Worm (Caenorhabditis elegans) whole organism, L1 larva: ENCODE results near the gene Y54F10AM.6.

Source experiments
- C04F5.9 ChIP-seq: sonication (generic microtip); optimal IDR thresholded peaks from 2 replicates; lab custom pipeline; 2016; ENCODE audit warnings: missing genetic modification characterization, missing compliant biosample characterization
- F16B12.6 ChIP-seq: fragments of 150-350 bp; optimal IDR thresholded peaks from 2 replicates; lab custom pipeline; 2014; ENCODE audit warnings: missing biosample characterization, missing genetic modification characterization
- alr-1 ChIP-seq: fragments of 200-800 bp; sonication (Bioruptor generic); optimal IDR thresholded peaks from 2 replicates; lab custom pipeline; 2018; ENCODE audit warnings: borderline replicate concordance, mild to moderate bottlenecking, missing genetic modification characterization, missing compliant biosample characterization
- ama-1 ChIP-seq: fragments of 150-350 bp; optimal IDR thresholded peaks from 2 replicates; lab custom pipeline; 2014
- blmp-1 ChIP-seq: fragments of 150-350 bp; optimal IDR thresholded peaks from 2 replicates; lab custom pipeline; 2014; ENCODE audit warnings: missing biosample characterization, missing genetic modification characterization
- ceh-8 ChIP-seq: fragments of 200-800 bp; sonication (Bioruptor generic); optimal IDR thresholded peaks from 2 replicates; lab custom pipeline; 2018; ENCODE audit warnings: mild to moderate bottlenecking, missing genetic modification characterization, moderate library complexity, missing compliant biosample characterization
- ceh-82 ChIP-seq, 3 experiments: fragments of 150-350 bp in 1 of 3; sonication (generic microtip) in 2 of 3; optimal IDR thresholded peaks; 2 replicates each; lab custom pipeline; 2014 to 2017; ENCODE audit warnings: missing biosample characterization in 3 of 3, missing genetic modification characterization in 3 of 3
- ceh-88 ChIP-seq: fragments of 200-800 bp; sonication (Bioruptor generic); IDR thresholded peaks from 2 replicates; pipeline ENCODE4 v1.3.6; 2022; ENCODE audit warnings: missing genetic modification characterization, missing compliant biosample characterization
- ces-1 ChIP-seq: fragments of 150-350 bp; optimal IDR thresholded peaks from 2 replicates; lab custom pipeline; 2014; ENCODE audit warnings: missing biosample characterization, missing genetic modification reagents, missing genetic modification characterization
- dpl-1 ChIP-seq, 3 experiments: fragments of 150-350 bp in 2 of 3; sonication (generic microtip) in 1 of 3; optimal IDR thresholded peaks; 2 replicates each; lab custom pipeline; 2014 to 2017; ENCODE audit warnings: missing biosample characterization in 3 of 3, missing genetic modification characterization in 3 of 3, missing genetic modification reagents in 3 of 3
- dsc-1 ChIP-seq: sonication (generic microtip); optimal IDR thresholded peaks from 2 replicates; lab custom pipeline; 2016; ENCODE audit warnings: mild to moderate bottlenecking, missing genetic modification characterization, missing compliant biosample characterization
- efl-1 ChIP-seq, 4 experiments: fragments of 150-350 bp; optimal IDR thresholded peaks in 3 of 4; peaks in 1 of 4; 1 replicate in 1 of 4; 2 replicates in 3 of 4; lab custom pipeline; 2014; ENCODE audit warnings: missing biosample characterization in 2 of 4, missing genetic modification characterization in 2 of 4, missing genetic modification reagents in 2 of 4
- efl-3 ChIP-seq: fragments of 200-800 bp; sonication (Bioruptor generic); optimal IDR thresholded peaks from 2 replicates; lab custom pipeline; 2018; ENCODE audit warnings: mild to moderate bottlenecking, missing genetic modification characterization, missing compliant biosample characterization
- egl-13 ChIP-seq: sonication (generic microtip); optimal IDR thresholded peaks from 2 replicates; lab custom pipeline; 2016; ENCODE audit warnings: missing genotype, missing genetic modification reagents, missing genetic modification characterization, missing compliant biosample characterization
- elt-2 ChIP-seq: sonication (generic microtip); optimal IDR thresholded peaks from 2 replicates; lab custom pipeline; 2016; ENCODE audit warnings: missing genetic modification characterization, mild to moderate bottlenecking, inconsistent platforms, missing compliant biosample characterization, missing genetic modification reagents
- ets-5 ChIP-seq: fragments of 200-800 bp; sonication (Bioruptor generic); IDR thresholded peaks from 2 replicates; pipeline ENCODE4 v1.3.6; 2022; ENCODE audit warnings: missing genetic modification characterization, missing compliant biosample characterization
- fkh-10 ChIP-seq: sonication (generic microtip); optimal IDR thresholded peaks from 2 replicates; lab custom pipeline; 2017; ENCODE audit warnings: missing biosample characterization, missing genetic modification reagents, missing genetic modification characterization
- fkh-4 ChIP-seq: sonication (generic microtip); optimal IDR thresholded peaks from 2 replicates; lab custom pipeline; 2016; ENCODE audit warnings: missing compliant biosample characterization, missing genetic modification characterization, borderline replicate concordance
- fkh-8 ChIP-seq: sonication (generic microtip); optimal IDR thresholded peaks from 2 replicates; lab custom pipeline; 2016; ENCODE audit warnings: mild to moderate bottlenecking, missing genetic modification characterization, missing compliant biosample characterization
- grh-1 ChIP-seq: fragments of 200-800 bp; sonication (Bioruptor generic); IDR thresholded peaks from 2 replicates; pipeline ENCODE4 v1.3.6; 2022; ENCODE audit warnings: missing genetic modification reagents, missing genetic modification characterization, missing compliant biosample characterization
- hlh-17 ChIP-seq: fragments of 200-800 bp; sonication (Bioruptor generic); optimal IDR thresholded peaks from 2 replicates; lab custom pipeline; 2018; ENCODE audit warnings: missing genetic modification characterization, mild to moderate bottlenecking, missing compliant biosample characterization, moderate library complexity, borderline replicate concordance
- hpl-2 ChIP-seq: fragments of 150-350 bp; optimal IDR thresholded peaks from 2 replicates; lab custom pipeline; 2014; ENCODE audit warnings: missing biosample characterization, missing genetic modification reagents, missing genetic modification characterization
- irx-1 ChIP-seq: sonication (generic microtip); optimal IDR thresholded peaks from 2 replicates; lab custom pipeline; 2016; ENCODE audit warnings: missing genetic modification characterization, missing compliant biosample characterization
- jun-1 ChIP-seq: fragments of 150-350 bp; optimal IDR thresholded peaks from 2 replicates; lab custom pipeline; 2014; ENCODE audit warnings: missing biosample characterization, missing genetic modification reagents, missing genetic modification characterization
- lin-15B ChIP-seq: fragments of 150-350 bp; sonication (generic microtip); optimal IDR thresholded peaks from 3 replicates; lab custom pipeline; 2014; ENCODE audit warnings: missing biosample characterization, missing genetic modification characterization
- lin-39 ChIP-seq: fragments of 150-350 bp; optimal IDR thresholded peaks from 2 replicates; lab custom pipeline; 2014; ENCODE audit warnings: missing biosample characterization, missing genetic modification reagents, missing genetic modification characterization
- lsy-2 ChIP-seq, 2 experiments: fragments of 150-350 bp; optimal IDR thresholded peaks; 2 replicates each; lab custom pipeline; 2014; ENCODE audit warnings: missing biosample characterization in 2 of 2, missing genetic modification characterization in 2 of 2
- mab-9 ChIP-seq: fragments of 200-800 bp; sonication (Bioruptor generic); IDR thresholded peaks from 2 replicates; pipeline ENCODE4 v1.3.6; 2022; ENCODE audit warnings: missing genetic modification reagents, missing genetic modification characterization, missing compliant biosample characterization
- mdl-1 ChIP-seq, 2 experiments: fragments of 150-350 bp; optimal IDR thresholded peaks; 2 replicates each; lab custom pipeline; 2014 to 2017; ENCODE audit warnings: missing biosample characterization in 2 of 2, missing genetic modification characterization in 2 of 2, inconsistent platforms in 1 of 2
- mep-1 ChIP-seq: fragments of 150-350 bp; optimal IDR thresholded peaks from 2 replicates; lab custom pipeline; 2014; ENCODE audit warnings: missing biosample characterization, missing genetic modification characterization
- nhr-12 ChIP-seq: sonication (generic microtip); optimal IDR thresholded peaks from 2 replicates; lab custom pipeline; 2017; ENCODE audit warnings: missing biosample characterization, missing genetic modification characterization
- nhr-19 ChIP-seq: fragments of 200-800 bp; sonication (Bioruptor generic); conservative IDR thresholded peaks from 2 replicates; pipeline ENCODE4 v1.3.6; 2022; ENCODE audit warnings: missing genetic modification characterization, missing compliant biosample characterization
- nhr-20 ChIP-seq: sonication (generic microtip); optimal IDR thresholded peaks from 2 replicates; lab custom pipeline; 2016; ENCODE audit warnings: mild to moderate bottlenecking, missing genetic modification characterization, missing compliant biosample characterization
- nhr-237 ChIP-seq: fragments of 150-350 bp; optimal IDR thresholded peaks from 2 replicates; lab custom pipeline; 2014; ENCODE audit warnings: missing biosample characterization, missing genetic modification characterization
- nhr-28 ChIP-seq: fragments of 150-350 bp; optimal IDR thresholded peaks from 2 replicates; lab custom pipeline; 2014; ENCODE audit warnings: missing biosample characterization, missing genetic modification characterization
- nhr-47 ChIP-seq: sonication (generic microtip); optimal IDR thresholded peaks from 2 replicates; lab custom pipeline; 2016; ENCODE audit warnings: mild to moderate bottlenecking, missing genetic modification characterization, moderate library complexity, missing compliant biosample characterization
- nhr-71 ChIP-seq: sonication (generic microtip); optimal IDR thresholded peaks from 2 replicates; lab custom pipeline; 2016; ENCODE audit warnings: mild to moderate bottlenecking, missing genetic modification characterization, moderate library complexity, missing compliant biosample characterization
- nhr-77 ChIP-seq: fragments of 150-350 bp; optimal IDR thresholded peaks from 2 replicates; lab custom pipeline; 2014; ENCODE audit warnings: missing biosample characterization, missing genetic modification characterization
- pag-3 ChIP-seq: sonication (generic microtip); optimal IDR thresholded peaks from 2 replicates; lab custom pipeline; 2017; ENCODE audit warnings: missing genetic modification characterization, mild to moderate bottlenecking, missing compliant biosample characterization, antibody characterized with exemption, borderline replicate concordance; ENCODE audit not compliant: insufficient read depth
- pqm-1 ChIP-seq: sonication (generic microtip); optimal IDR thresholded peaks from 3 replicates; lab custom pipeline; 2017; ENCODE audit warnings: missing biosample characterization, missing genetic modification characterization
- rnt-1 ChIP-seq: sonication (generic microtip); optimal IDR thresholded peaks from 2 replicates; lab custom pipeline; 2016; ENCODE audit warnings: mild to moderate bottlenecking, missing genetic modification characterization, moderate library complexity, missing compliant biosample characterization
- snu-23 ChIP-seq: sonication (generic microtip); optimal IDR thresholded peaks from 2 replicates; lab custom pipeline; 2016; ENCODE audit warnings: missing genetic modification characterization, missing compliant biosample characterization
- sox-4 ChIP-seq: sonication (generic microtip); optimal IDR thresholded peaks from 2 replicates; lab custom pipeline; 2016; ENCODE audit warnings: missing genetic modification characterization, missing compliant biosample characterization
- sup-37 ChIP-seq: fragments of 200-800 bp; sonication (Bioruptor generic); optimal IDR thresholded peaks from 2 replicates; lab custom pipeline; 2018; ENCODE audit warnings: mild to moderate bottlenecking, missing genetic modification characterization, missing compliant biosample characterization
- swsn-7 ChIP-seq: sonication (generic microtip); optimal IDR thresholded peaks from 2 replicates; lab custom pipeline; 2016; ENCODE audit warnings: missing genetic modification characterization, missing compliant biosample characterization
- unc-130 ChIP-seq: fragments of 150-350 bp; optimal IDR thresholded peaks from 2 replicates; lab custom pipeline; 2017; ENCODE audit warnings: missing biosample characterization, missing genetic modification characterization, inconsistent platforms
- unc-30 ChIP-seq: sonication (generic microtip); optimal IDR thresholded peaks from 2 replicates; lab custom pipeline; 2017; ENCODE audit warnings: missing biosample characterization, missing genetic modification characterization
- unc-86 ChIP-seq: sonication (generic microtip); optimal IDR thresholded peaks from 2 replicates; lab custom pipeline; 2016; ENCODE audit warnings: missing genetic modification characterization, missing compliant biosample characterization
- unc-98 ChIP-seq: fragments of 200-800 bp; sonication (Bioruptor generic); IDR thresholded peaks from 2 replicates; pipeline ENCODE4 v1.3.6; 2022; ENCODE audit warnings: missing genetic modification characterization, missing compliant biosample characterization
- vab-15 ChIP-seq: sonication (generic microtip); optimal IDR thresholded peaks from 2 replicates; lab custom pipeline; 2017; ENCODE audit warnings: missing genotype, mild to moderate bottlenecking, missing genetic modification characterization, missing compliant biosample characterization
- xbp-1 ChIP-seq: sonication (generic microtip); optimal IDR thresholded peaks from 2 replicates; lab custom pipeline; 2016; ENCODE audit warnings: missing genetic modification characterization, missing compliant biosample characterization
- zip-4 ChIP-seq: fragments of 200-800 bp; sonication (Bioruptor generic); optimal IDR thresholded peaks from 2 replicates; lab custom pipeline; 2018; ENCODE audit warnings: mild to moderate bottlenecking, missing genetic modification characterization, moderate library complexity, missing compliant biosample characterization
- ztf-4 ChIP-seq: fragments of 150-350 bp; optimal IDR thresholded peaks from 2 replicates; lab custom pipeline; 2014; ENCODE audit warnings: missing biosample characterization, missing genetic modification characterization

Gene Y54F10AM.6

DNA sequence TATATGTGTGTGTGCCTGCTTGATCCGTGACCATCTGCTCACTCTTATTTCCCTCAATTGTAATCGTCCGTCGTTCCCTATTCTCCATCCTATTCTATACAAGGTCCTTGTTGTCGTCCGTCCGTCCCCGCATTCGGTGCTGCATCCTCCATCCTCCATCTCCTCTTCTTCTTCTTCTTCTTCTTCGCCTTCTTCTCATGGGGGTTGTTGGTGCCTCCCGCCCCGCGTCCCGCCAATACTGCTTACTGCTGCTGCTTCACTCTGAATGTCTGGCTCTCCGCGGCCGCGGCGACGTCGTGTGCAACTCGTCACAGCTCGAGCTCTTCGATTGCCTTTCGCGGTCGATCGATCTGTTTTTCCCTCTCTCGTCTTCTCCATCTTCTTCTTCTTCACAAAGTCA is 26.5 kb downstream of the Y54F10AM.6 start:
- no peak for TF ChIP-seq nhr-19 (GFP tag; lab: Robert Waterston, UW)
- TF ChIP-seq efl-1 (optimal IDR thresholded peaks at IDR 0.05; lab: Kevin White, UChicago), result peak in 1 of 2 experiments; percentile 14
- no peak for TF ChIP-seq efl-1 (GFP tag; optimal IDR thresholded peaks at IDR 0.05 in 1 of 2; lab: Kevin White, UChicago)
- peak; percentile 5 for TF ChIP-seq snu-23 (GFP tag; lab: Kevin White, UChicago)
- no peak for TF ChIP-seq efl-3 (GFP tag; lab: Kevin White, UChicago)
- TF ChIP-seq xbp-1, result no peak
- peak in 2 of 3 experiments; percentile 9 to 61 for TF ChIP-seq ceh-82 (tag; optimal IDR thresholded peaks at IDR 0.05; lab: Kevin White, UChicago)
- no peak for TF ChIP-seq egl-13 (tag; lab: Kevin White, UChicago)
- no peak for TF ChIP-seq ets-5 (GFP tag; lab: Robert Waterston, UW)
- TF ChIP-seq fkh-8, result peak; percentile 69
- no peak for TF ChIP-seq jun-1
- no peak for TF ChIP-seq nhr-12 (tag; lab: Kevin White, UChicago)
- TF ChIP-seq fkh-4, result no peak
- no peak for TF ChIP-seq ztf-4 (tag; lab: Kevin White, UChicago)
- TF ChIP-seq C04F5.9 (tag; lab: Kevin White, UChicago), result no peak
- TF ChIP-seq ama-1 (lab: Kevin White, UChicago), result no peak
- TF ChIP-seq ceh-8 (GFP tag; lab: Kevin White, UChicago), result no peak
- TF ChIP-seq hlh-17 (GFP tag; lab: Kevin White, UChicago), result no peak
- no peak for TF ChIP-seq unc-130 (tag; lab: Kevin White, UChicago)
- TF ChIP-seq swsn-7, result peak; percentile 45
- TF ChIP-seq alr-1, result no peak
- TF ChIP-seq pqm-1 (tag; lab: Kevin White, UChicago), result no peak
- TF ChIP-seq nhr-47, result peak; percentile 45
- TF ChIP-seq sup-37 (GFP tag; lab: Kevin White, UChicago), result no peak
- no peak for TF ChIP-seq nhr-77 (tag; lab: Kevin White, UChicago)
- TF ChIP-seq lin-15B (tag; lab: Kevin White, UChicago), result no peak
- no peak for TF ChIP-seq hpl-2 (GFP tag; lab: Kevin White, UChicago)
- no peak for TF ChIP-seq dsc-1 (tag; lab: Kevin White, UChicago)
- TF ChIP-seq ceh-88 (GFP tag; lab: Robert Waterston, UW), result no peak
- TF ChIP-seq nhr-20, result no peak
- TF ChIP-seq unc-98 (GFP tag; lab: Robert Waterston, UW), result no peak
- peak in 1 of 3 experiments; percentile 33 for TF ChIP-seq dpl-1 (GFP tag; optimal IDR thresholded peaks at IDR 0.05; lab: Kevin White, UChicago)
- TF ChIP-seq sox-4 (tag; lab: Kevin White, UChicago), result no peak
- peak; percentile 45 for TF ChIP-seq unc-86 (tag; lab: Kevin White, UChicago)
- no peak for TF ChIP-seq F16B12.6 (tag; lab: Kevin White, UChicago)
- no peak for TF ChIP-seq grh-1 (GFP tag; lab: Robert Waterston, UW)
- no peak for TF ChIP-seq mdl-1 (tag; optimal IDR thresholded peaks at IDR 0.05; lab: Kevin White, UChicago)
- TF ChIP-seq ces-1 (GFP tag; lab: Kevin White, UChicago), result no peak
- TF ChIP-seq vab-15 (tag; lab: Kevin White, UChicago), result no peak
- no peak for TF ChIP-seq unc-30
- no peak for TF ChIP-seq nhr-28
- TF ChIP-seq irx-1 (tag; lab: Kevin White, UChicago), result no peak
- no peak for TF ChIP-seq elt-2 (tag; lab: Kevin White, UChicago)
- TF ChIP-seq blmp-1 (tag; lab: Kevin White, UChicago), result no peak
- no peak for TF ChIP-seq zip-4 (GFP tag; lab: Kevin White, UChicago)
- peak; percentile 40 for TF ChIP-seq nhr-71 (tag; lab: Kevin White, UChicago)
- no peak for TF ChIP-seq nhr-237 (tag; lab: Kevin White, UChicago)
- peak; percentile 28 for TF ChIP-seq mep-1 (tag; lab: Kevin White, UChicago)
- TF ChIP-seq rnt-1, result no peak
- TF ChIP-seq lin-39 (tag; lab: Kevin White, UChicago), result no peak
- TF ChIP-seq fkh-10, result peak; percentile 53
- peak in 1 of 2 experiments; percentile 7 for TF ChIP-seq lsy-2 (tag; optimal IDR thresholded peaks at IDR 0.05; lab: Kevin White, UChicago)
- no peak for TF ChIP-seq pag-3 (tag; lab: Kevin White, UChicago)
- peak; percentile 14; the same call in 1 of the 2 replicates for TF ChIP-seq mab-9
